Worm (Caenorhabditis elegans) whole organism, midembryonic: ENCODE data around the gene pals-39.

Experiments used
- T22C8.4 ChIP-seq: fragments of 200-800 bp; sonication (Bioruptor generic); IDR thresholded peaks from 2 replicates; pipeline ENCODE4 v1.3.6; 2022; ENCODE audit warnings: missing genetic modification characterization, missing compliant biosample characterization
- cog-1 ChIP-seq: sonication (generic microtip); optimal IDR thresholded peaks from 2 replicates; lab custom pipeline; 2016; ENCODE audit warnings: missing genetic modification characterization, missing compliant biosample characterization
- flt-1 ChIP-seq: fragments of 200-800 bp; sonication (Bioruptor generic); IDR thresholded peaks from 2 replicates; pipeline ENCODE4 v1.3.6; 2022; ENCODE audit warnings: missing genetic modification characterization, missing compliant biosample characterization
- klf-2 ChIP-seq: fragments of 200-800 bp; sonication (Bioruptor generic); conservative IDR thresholded peaks from 2 replicates; pipeline ENCODE4 v1.3.6; 2022; ENCODE audit warnings: missing genetic modification reagents, missing genetic modification characterization, missing compliant biosample characterization
- med-1 ChIP-seq: sonication (generic microtip); optimal IDR thresholded peaks from 2 replicates; lab custom pipeline; 2017; ENCODE audit warnings: missing genetic modification characterization, mild to moderate bottlenecking, missing compliant biosample characterization, antibody characterized with exemption, missing genetic modification reagents; ENCODE audit not compliant: insufficient read depth
- ref-1 ChIP-seq: fragments of 200-800 bp; sonication (Bioruptor generic); conservative IDR thresholded peaks from 2 replicates; pipeline ENCODE4 v1.3.6; 2022; ENCODE audit warnings: missing genetic modification reagents, missing genetic modification characterization, missing compliant biosample characterization
- tab-1 ChIP-seq: fragments of 200-800 bp; sonication (Bioruptor generic); IDR thresholded peaks from 2 replicates; pipeline ENCODE4 v1.3.6; 2022; ENCODE audit warnings: missing genetic modification characterization, missing compliant biosample characterization
- ztf-23 ChIP-seq: fragments of 200-800 bp; sonication (Bioruptor generic); IDR thresholded peaks from 2 replicates; pipeline ENCODE4 v1.3.6; 2022; ENCODE audit warnings: missing genetic modification reagents, missing genetic modification characterization, missing compliant biosample characterization
- ztf-29 ChIP-seq: fragments of 200-800 bp; sonication (Bioruptor generic); IDR thresholded peaks from 2 replicates; pipeline ENCODE4 v1.3.6; 2022; ENCODE audit warnings: missing genetic modification reagents, missing genetic modification characterization, missing compliant biosample characterization

Gene pals-39

ce11 chrV:12421360-12421759 is 22.3 kb downstream of the pals-39 start:
- TF ChIP-seq flt-1: no peak
- no peak for TF ChIP-seq tab-1
- TF ChIP-seq ztf-29 (GFP tag; lab: Robert Waterston, UW): no peak
- no peak for TF ChIP-seq med-1 (GFP tag; lab: Kevin White, UChicago)
- no peak for TF ChIP-seq ref-1 (GFP tag; lab: Robert Waterston, UW)
- no peak for TF ChIP-seq cog-1 (tag; lab: Kevin White, UChicago)
- TF ChIP-seq ztf-23 (GFP tag; lab: Robert Waterston, UW): no peak
- no peak for TF ChIP-seq klf-2 (GFP tag; lab: Robert Waterston, UW)
- TF ChIP-seq T22C8.4 (GFP tag; lab: Robert Waterston, UW): no peak

ce11 chrV:12420843-12421242 is 22.8 kb downstream of the pals-39 start, which contains the start of gene C54D10.4:
Gene C54D10.4 (minus strand): TSS chrV:12420943.
- no peak for TF ChIP-seq ztf-29 (GFP tag; lab: Robert Waterston, UW)
- TF ChIP-seq med-1 (GFP tag; lab: Kevin White, UChicago): no peak
- no peak for TF ChIP-seq flt-1
- TF ChIP-seq ztf-23 (GFP tag; lab: Robert Waterston, UW): no peak
- TF ChIP-seq klf-2 (GFP tag; lab: Robert Waterston, UW): no peak

- no peak for TF ChIP-seq cog-1 (tag; lab: Kevin White, UChicago)
- no peak for TF ChIP-seq flt-1
- no peak for TF ChIP-seq klf-2 (GFP tag; lab: Robert Waterston, UW)
- no peak for TF ChIP-seq tab-1
- TF ChIP-seq ztf-29 (GFP tag; lab: Robert Waterston, UW): no peak
- no peak for TF ChIP-seq ztf-23 (GFP tag; lab: Robert Waterston, UW)
- no peak for TF ChIP-seq T22C8.4 (GFP tag; lab: Robert Waterston, UW)
- no peak for TF ChIP-seq med-1 (GFP tag; lab: Kevin White, UChicago)
- TF ChIP-seq ref-1 (GFP tag; lab: Robert Waterston, UW): no peak
Observed at ce11 chrV:12418292-12418691, 25.4 kb downstream of the pals-39 start, which contains the start of gene C54D10.3. Gene C54D10.3 (plus strand): TSS chrV:12418592.

ce11 chrV:12417277-12417676 is 26.4 kb downstream of the pals-39 start, which contains the start of gene cdr-3:
Gene cdr-3 (minus strand): TSS chrV:12417377.
- TF ChIP-seq cog-1 (tag; lab: Kevin White, UChicago) (no peak), klf-2 (GFP tag; lab: Robert Waterston, UW) (no peak), T22C8.4 (GFP tag; lab: Robert Waterston, UW) (no peak), ref-1 (GFP tag; lab: Robert Waterston, UW) (no peak), med-1 (GFP tag; lab: Kevin White, UChicago) (no peak), tab-1 (no peak), flt-1 (no peak), ztf-29 (GFP tag; lab: Robert Waterston, UW) (no peak), ztf-23 (GFP tag; lab: Robert Waterston, UW) (no peak)

- TF ChIP-seq med-1 (GFP tag; lab: Kevin White, UChicago) (no peak), ref-1 (GFP tag; lab: Robert Waterston, UW) (no peak), ztf-29 (GFP tag; lab: Robert Waterston, UW) (no peak), ztf-23 (GFP tag; lab: Robert Waterston, UW) (no peak), tab-1 (no peak), T22C8.4 (GFP tag; lab: Robert Waterston, UW) (no peak), klf-2 (GFP tag; lab: Robert Waterston, UW) (no peak)
Observed at ce11 chrV:12415656-12416055, 28.0 kb downstream of the pals-39 start, which contains the start of gene cdr-2. Gene cdr-2 (minus strand): TSS chrV:12415709.

DNA sequence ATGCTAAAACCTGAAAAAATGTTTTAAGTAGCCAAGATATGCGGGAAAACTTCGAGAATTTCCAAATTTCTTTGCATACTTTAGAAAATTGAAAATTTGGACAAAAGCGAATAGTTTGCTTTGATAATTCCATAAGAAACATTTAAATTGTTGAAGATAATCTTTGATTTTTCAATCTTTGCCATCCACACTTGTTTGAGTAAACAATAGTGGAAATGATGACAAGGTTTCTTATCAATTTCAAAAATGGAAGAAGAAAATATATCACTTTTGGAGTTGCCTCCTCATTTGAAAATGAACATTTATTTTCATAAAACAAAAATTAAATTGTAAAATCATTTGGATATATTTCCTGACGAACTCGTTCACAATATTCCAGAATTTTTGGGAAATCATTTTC is 29.3 kb downstream of the pals-39 start:
- TF ChIP-seq ztf-23 (GFP tag; lab: Robert Waterston, UW) (no peak), ztf-29 (GFP tag; lab: Robert Waterston, UW) (no peak), ref-1 (GFP tag; lab: Robert Waterston, UW) (no peak), klf-2 (GFP tag; lab: Robert Waterston, UW) (no peak)

DNA sequence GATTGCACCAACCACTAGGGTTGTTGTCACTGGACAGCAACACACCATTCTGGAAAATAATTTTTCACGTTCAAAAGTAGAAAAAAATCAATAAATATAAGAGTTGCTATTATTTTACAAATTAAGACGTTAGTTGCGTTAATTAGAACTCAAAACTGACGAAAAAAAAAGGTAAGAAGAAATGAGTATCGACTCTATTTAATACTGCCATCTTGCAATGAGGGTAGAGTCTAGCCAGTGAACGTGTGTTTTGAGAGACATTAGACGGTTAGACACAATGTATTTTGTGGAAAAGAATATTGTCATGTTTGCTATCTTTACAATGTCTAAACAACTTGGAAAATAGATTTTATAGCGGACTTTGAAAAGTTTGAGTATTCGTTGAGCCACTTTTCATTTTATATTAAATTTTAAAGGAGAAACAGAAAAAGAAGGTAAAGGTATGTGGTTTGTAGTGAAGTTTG is 30.0 kb downstream of the pals-39 start, which contains the start of gene cdr-6:
TSS of gene cdr-6 (minus strand) at position 51 of the 464 bp plus-strand sequence.
- TF ChIP-seq klf-2 (GFP tag; lab: Robert Waterston, UW) (no peak), flt-1 (no peak), cog-1 (tag; lab: Kevin White, UChicago) (no peak), ref-1 (GFP tag; lab: Robert Waterston, UW) (no peak), ztf-23 (GFP tag; lab: Robert Waterston, UW) (no peak), ztf-29 (GFP tag; lab: Robert Waterston, UW) (no peak)

DNA sequence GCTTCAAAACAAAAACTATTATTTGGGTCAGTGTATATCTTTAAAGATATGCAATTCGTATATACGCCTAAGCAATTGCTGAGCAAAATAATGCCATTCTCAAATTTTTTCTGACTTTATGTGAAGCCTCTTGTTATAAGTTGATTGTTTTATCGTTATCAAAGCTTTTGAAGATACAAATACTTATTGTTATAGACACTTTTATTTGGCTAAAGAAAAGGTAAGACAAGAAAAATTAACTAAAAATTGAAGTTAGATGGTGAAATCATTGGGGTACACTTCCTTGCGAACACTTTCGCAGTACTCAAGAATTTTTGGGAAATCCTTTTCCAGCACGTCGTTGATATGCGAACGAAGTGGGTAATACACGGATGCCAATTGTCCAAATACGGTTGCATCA is 31.3 kb downstream of the pals-39 start:
- TF ChIP-seq cog-1 (tag; lab: Kevin White, UChicago) (no peak), klf-2 (GFP tag; lab: Robert Waterston, UW) (no peak), tab-1 (no peak), med-1 (GFP tag; lab: Kevin White, UChicago) (no peak), ref-1 (GFP tag; lab: Robert Waterston, UW) (no peak), T22C8.4 (GFP tag; lab: Robert Waterston, UW) (no peak), ztf-29 (GFP tag; lab: Robert Waterston, UW) (no peak), ztf-23 (GFP tag; lab: Robert Waterston, UW) (no peak)

- no peak for TF ChIP-seq ztf-29 (GFP tag; lab: Robert Waterston, UW)
- no peak for TF ChIP-seq flt-1
- TF ChIP-seq ref-1 (GFP tag; lab: Robert Waterston, UW): no peak
- TF ChIP-seq cog-1 (tag; lab: Kevin White, UChicago): no peak
- TF ChIP-seq tab-1: no peak
- TF ChIP-seq T22C8.4 (GFP tag; lab: Robert Waterston, UW): no peak
- no peak for TF ChIP-seq med-1 (GFP tag; lab: Kevin White, UChicago)
- no peak for TF ChIP-seq ztf-23 (GFP tag; lab: Robert Waterston, UW)
- TF ChIP-seq klf-2 (GFP tag; lab: Robert Waterston, UW): no peak
Observed at ce11 chrV:12411909-12412308, 31.7 kb downstream of the pals-39 start, which contains the start of gene cdr-7. Gene cdr-7 (minus strand): TSS chrV:12412113.
